Worm (Caenorhabditis elegans): ENCODE results near the gene snx-1.

snx-1 gene

DNA sequence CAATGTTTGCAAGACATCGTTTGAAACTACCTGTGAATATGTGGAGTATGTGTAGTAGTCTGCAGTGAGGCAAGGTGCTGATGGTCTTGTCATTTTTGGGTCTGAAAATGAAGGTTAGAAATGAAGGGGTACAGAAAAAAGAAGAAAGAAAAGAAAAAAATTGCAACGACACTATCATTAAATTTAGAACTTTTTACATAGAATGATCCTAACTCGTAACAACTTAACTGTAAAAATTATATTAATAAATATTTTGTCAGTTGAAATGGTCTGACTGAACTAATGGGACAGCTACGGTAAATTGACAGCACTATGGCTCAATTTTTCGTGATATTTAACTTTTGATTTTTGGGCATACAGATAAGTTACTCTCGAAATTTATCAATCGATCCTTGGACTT, 9.5 kb upstream of the snx-1 start, which contains the start of gene C05D9.7:
Gene C05D9.7 (minus strand): TSS at position 101 of the 400 bp plus-strand sequence.
- TF ChIP-seq ceh-82 (tag; optimal IDR thresholded peaks at IDR 0.05): no peak
- no peak for TF ChIP-seq mdl-1 (tag; optimal IDR thresholded peaks at IDR 0.05)
- TF ChIP-seq pqm-1 (tag; optimal IDR thresholded peaks at IDR 0.05): no peak
- no peak for TF ChIP-seq unc-62 (GFP tag; optimal IDR thresholded peaks at IDR 0.05)
- TF ChIP-seq zag-1 (tag; optimal IDR thresholded peaks at IDR 0.05): no peak
- TF ChIP-seq nhr-67 (tag; optimal IDR thresholded peaks at IDR 0.05): no peak
- no peak for TF ChIP-seq lsy-12 (tag; optimal IDR thresholded peaks at IDR 0.05)
- TF ChIP-seq ceh-9 (tag; optimal IDR thresholded peaks at IDR 0.05): no peak
- TF ChIP-seq fos-1 (tag; optimal IDR thresholded peaks at IDR 0.05): no peak
- TF ChIP-seq fkh-2 (tag; optimal IDR thresholded peaks at IDR 0.05): no peak

DNA sequence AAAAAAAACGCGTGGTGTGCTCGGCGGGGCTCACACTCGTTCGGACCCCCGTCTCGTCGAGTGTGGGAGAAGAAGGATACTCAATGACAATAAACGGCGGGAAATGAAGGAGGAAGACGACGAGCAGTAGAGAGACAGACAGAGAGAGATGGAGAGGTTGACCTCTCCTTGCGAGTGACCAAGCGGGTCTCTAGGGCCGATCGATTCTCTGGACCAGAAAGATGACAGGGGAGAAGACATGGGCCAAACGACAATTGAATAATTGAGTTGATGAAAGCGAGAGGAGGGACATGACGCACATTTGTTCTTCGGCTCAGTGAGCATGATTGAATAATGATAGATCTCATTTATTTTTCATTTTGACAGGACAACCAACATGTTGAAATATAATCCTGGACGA, 8.5 kb upstream of the snx-1 start:
- TF ChIP-seq eor-1 (tag; optimal IDR thresholded peaks at IDR 0.05) (no peak), tbx-2 (tag; optimal IDR thresholded peaks at IDR 0.05) (no peak), fkh-10 (GFP tag; optimal IDR thresholded peaks at IDR 0.05) (no peak), nhr-28 (tag; optimal IDR thresholded peaks at IDR 0.05) (no peak), nhr-12 (tag; optimal IDR thresholded peaks at IDR 0.05) (no peak), nhr-76 (tag; optimal IDR thresholded peaks at IDR 0.05) (no peak), nfya-1 (tag; optimal IDR thresholded peaks at IDR 0.05; ENCODE audit: insufficient read depth) (peak; percentile 55), snpc-4 (tag; optimal IDR thresholded peaks at IDR 0.05) (no peak), lin-39 (tag; optimal IDR thresholded peaks at IDR 0.05) (peak; percentile 29), hmg-11 (tag; optimal IDR thresholded peaks at IDR 0.05) (peak; percentile 40), ama-1 (optimal IDR thresholded peaks at IDR 0.05) (no peak), egl-5 (tag; optimal IDR thresholded peaks at IDR 0.05) (peak; percentile 21)

DNA sequence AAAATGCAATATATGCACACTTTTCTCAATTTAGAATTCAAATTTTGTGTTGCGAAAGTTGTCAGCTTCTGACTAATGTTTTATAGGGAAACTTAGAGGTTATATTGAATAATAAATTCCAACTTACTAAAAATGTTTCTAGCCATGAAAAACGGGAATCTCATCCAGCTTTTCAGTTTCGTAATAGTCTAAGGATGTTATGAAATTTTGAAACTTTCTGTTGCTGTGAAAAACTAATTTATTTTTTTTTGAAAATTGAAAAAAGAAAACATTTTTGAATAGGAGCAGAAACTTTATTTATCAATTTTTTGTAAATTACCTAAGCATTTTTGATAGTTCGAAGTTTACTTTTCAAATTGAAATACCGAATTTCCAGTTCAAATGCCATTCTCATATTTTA, 7.2 kb upstream of the snx-1 start:
- TF ChIP-seq fkh-10 (GFP tag; optimal IDR thresholded peaks at IDR 0.05) (no peak), nhr-25 (tag; optimal IDR thresholded peaks at IDR 0.05) (no peak), nhr-237 (tag; optimal IDR thresholded peaks at IDR 0.05) (no peak), tbx-2 (tag; optimal IDR thresholded peaks at IDR 0.05) (no peak), aly-2 (tag; optimal IDR thresholded peaks at IDR 0.05) (no peak), lin-39 (tag; optimal IDR thresholded peaks at IDR 0.05) (no peak), elt-2 (tag; optimal IDR thresholded peaks at IDR 0.05) (no peak), nhr-12 (tag; optimal IDR thresholded peaks at IDR 0.05) (no peak), ceh-82 (tag; optimal IDR thresholded peaks at IDR 0.05) (no peak), ZK546.5 (tag; optimal IDR thresholded peaks at IDR 0.05) (no peak)

DNA sequence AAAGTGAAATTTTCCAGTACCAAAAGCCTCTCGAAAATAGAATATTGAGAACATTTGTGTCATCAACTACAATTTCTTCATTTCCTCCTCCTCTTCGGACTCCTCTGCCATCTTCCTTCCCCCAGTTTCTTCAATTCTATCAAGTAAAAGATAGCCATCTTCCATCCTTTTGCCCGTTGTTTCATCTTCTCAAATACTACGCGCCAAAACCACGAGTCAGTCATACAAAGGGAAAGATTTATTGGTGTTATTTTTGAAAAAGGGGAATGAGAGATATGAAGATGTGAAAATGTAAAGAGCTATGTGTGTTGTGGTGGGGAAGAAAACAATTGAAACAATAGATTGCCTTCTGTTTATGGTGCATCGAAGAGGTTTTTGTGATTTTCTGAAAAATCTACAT, 6.6 kb upstream of the snx-1 start:
- TF ChIP-seq nhr-12 (tag; optimal IDR thresholded peaks at IDR 0.05): no peak
- TF ChIP-seq ztf-11 (tag; optimal IDR thresholded peaks at IDR 0.05): no peak
- TF ChIP-seq egl-5 (tag; optimal IDR thresholded peaks at IDR 0.05): peak; percentile 64
- no peak for TF ChIP-seq ZK546.5 (tag; optimal IDR thresholded peaks at IDR 0.05)
- TF ChIP-seq nfya-1 (tag; optimal IDR thresholded peaks at IDR 0.05; ENCODE audit: insufficient read depth): peak; percentile 61
- TF ChIP-seq fkh-10 (GFP tag; optimal IDR thresholded peaks at IDR 0.05): no peak
- no peak for TF ChIP-seq ceh-82 (tag; optimal IDR thresholded peaks at IDR 0.05)
- TF ChIP-seq fkh-2 (tag; optimal IDR thresholded peaks at IDR 0.05): no peak
- TF ChIP-seq elt-3 (tag; optimal IDR thresholded peaks at IDR 0.05): no peak
- TF ChIP-seq unc-62 (GFP tag; optimal IDR thresholded peaks at IDR 0.05): peak; percentile 18
- TF ChIP-seq nhr-76 (tag; optimal IDR thresholded peaks at IDR 0.05): no peak
- TF ChIP-seq nhr-77 (tag; optimal IDR thresholded peaks at IDR 0.05): no peak
- TF ChIP-seq lin-39 (tag; optimal IDR thresholded peaks at IDR 0.05): peak; percentile 28
- TF ChIP-seq sea-2 (GFP tag; optimal IDR thresholded peaks at IDR 0.05): no peak
- no peak for TF ChIP-seq skn-1 (tag; optimal IDR thresholded peaks at IDR 0.05)
- TF ChIP-seq eor-1 (tag; optimal IDR thresholded peaks at IDR 0.05): no peak
- TF ChIP-seq mdl-1 (tag; optimal IDR thresholded peaks at IDR 0.05): no peak
- TF ChIP-seq nhr-43 (tag; optimal IDR thresholded peaks at IDR 0.05; ENCODE audit: poor library complexity, severe bottlenecking): no peak
- peak; percentile 14 for TF ChIP-seq nhr-25 (tag; optimal IDR thresholded peaks at IDR 0.05)
- peak; percentile 7 for TF ChIP-seq ama-1 (optimal IDR thresholded peaks at IDR 0.05)
- peak; percentile 87 for TF ChIP-seq elt-1 (tag; optimal IDR thresholded peaks at IDR 0.05)

DNA sequence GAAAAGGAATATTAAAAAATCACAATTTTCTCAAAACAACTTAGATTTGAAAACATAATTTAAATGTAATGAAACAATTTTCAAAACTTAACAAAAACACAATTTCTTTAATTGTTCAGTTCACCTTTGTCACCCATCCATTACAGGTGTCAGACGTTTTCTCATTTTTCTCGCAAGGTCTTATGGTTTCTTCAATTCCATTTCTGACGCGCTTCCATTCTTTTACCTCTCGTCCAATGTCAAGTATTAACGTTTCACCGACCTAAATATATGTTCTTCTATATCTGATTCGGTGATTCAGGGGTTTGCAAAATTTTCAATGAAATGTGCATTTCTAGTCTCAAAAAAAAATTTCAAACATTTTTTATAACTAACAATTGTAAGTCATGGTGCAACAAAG, 5.3 kb upstream of the snx-1 start:
- TF ChIP-seq nhr-25 (tag; optimal IDR thresholded peaks at IDR 0.05) (peak; percentile 3), ztf-4 (tag; optimal IDR thresholded peaks at IDR 0.05) (no peak), nhr-23 (tag; optimal IDR thresholded peaks at IDR 0.05) (no peak), nhr-77 (tag; optimal IDR thresholded peaks at IDR 0.05) (no peak), fkh-10 (GFP tag; optimal IDR thresholded peaks at IDR 0.05) (no peak), skn-1 (tag; optimal IDR thresholded peaks at IDR 0.05) (no peak), ceh-9 (tag; optimal IDR thresholded peaks at IDR 0.05) (no peak)

Data from whole organism, L3 larva.